Worm (Caenorhabditis elegans): ENCODE data around the gene hgrs-1.

- TF ChIP-seq W03F9.2 (tag; optimal IDR thresholded peaks at IDR 0.05) (no peak), him-1 (tag; optimal IDR thresholded peaks at IDR 0.05) (no peak)
Observed at ce11 chrIV:8244112-8244511, 38.3 kb upstream of the hgrs-1 start, which contains the start of gene T09A12.1.
